Comparison of ENCODE assay signal across 1 fruit fly cellular context in genomic region chr3R:6764848-6765247, dm6.
A peak's percentile ranks its signal among the peaks of the same experiment; 100 is the strongest.
TF ChIP-seq lines count a peak whose summit lies in the region.

No protein-coding gene starts in this region.

TF ChIP-seq in whole organism, embryonic, 481 proteins besides CTCF, POLR2A, EP300 and RAD21 (continued from another document):
- TF ChIP-seq gsb-n (tag; optimal IDR thresholded peaks at IDR 0.05; lab: Kevin White, UChicago) (peak; percentile 12), MESR4 (GFP tag; optimal IDR thresholded peaks at IDR 0.05; lab: Kevin White, UChicago) (no peak), CG9727 (GFP tag; optimal IDR thresholded peaks at IDR 0.05; lab: Kevin White, UChicago) (peak; percentile 27), CG17568 (GFP tag; optimal IDR thresholded peaks at IDR 0.05; lab: Kevin White, UChicago) (no peak), Dp (GFP tag; optimal IDR thresholded peaks at IDR 0.05; lab: Kevin White, UChicago) (no peak), gem (tag; optimal IDR thresholded peaks at IDR 0.05; lab: Kevin White, UChicago) (peak; percentile 16), CG10267 (tag; optimal IDR thresholded peaks at IDR 0.05; lab: Kevin White, UChicago) (no peak), h (optimal IDR thresholded peaks at IDR 0.05; lab: Kevin White, UChicago) (no peak), Side (GFP tag; optimal IDR thresholded peaks at IDR 0.05; lab: Kevin White, UChicago) (no peak), HLH4C (GFP tag; IDR thresholded peaks at IDR 0.05; lab: Robert Waterston, UW; ENCODE audit: partially characterized antibody) (no peak), hb (GFP tag; IDR thresholded peaks at IDR 0.05; lab: Robert Waterston, UW; ENCODE audit: partially characterized antibody) (no peak), eve (GFP tag; optimal IDR thresholded peaks at IDR 0.05; lab: Kevin White, UChicago) (peak in 1 of 2 experiments; percentile 13), bsh (GFP tag; optimal IDR thresholded peaks at IDR 0.05; lab: Kevin White, UChicago) (peak in 1 of 2 experiments; percentile 36), NC2α (GFP tag; optimal IDR thresholded peaks at IDR 0.05; lab: Kevin White, UChicago) (no peak), CG2875 (GFP tag; optimal IDR thresholded peaks at IDR 0.05; lab: Kevin White, UChicago) (peak; percentile 36), YL-1 (GFP tag; optimal IDR thresholded peaks at IDR 0.05; lab: Kevin White, UChicago) (no peak), CG1603 (tag; optimal IDR thresholded peaks at IDR 0.05; lab: Kevin White, UChicago) (peak; percentile 26), CG18599 (GFP tag; optimal IDR thresholded peaks at IDR 0.05; lab: Kevin White, UChicago) (peak; percentile 7), wek (GFP tag; optimal IDR thresholded peaks at IDR 0.05; lab: Kevin White, UChicago) (peak; percentile 50), CG10462 (GFP tag; optimal IDR thresholded peaks at IDR 0.05; lab: Kevin White, UChicago) (no peak), CG1233 (GFP tag; optimal IDR thresholded peaks at IDR 0.05; lab: Kevin White, UChicago) (peak; percentile 61), CG12071 (GFP tag; optimal IDR thresholded peaks at IDR 0.05; lab: Kevin White, UChicago) (peak; percentile 30), CG34224 (GFP tag; IDR thresholded peaks at IDR 0.05; lab: Robert Waterston, UW; ENCODE audit: partially characterized antibody) (no peak), dati (GFP tag; IDR thresholded peaks at IDR 0.05; lab: Robert Waterston, UW) (0 out of 2 replicates have a peak, but pooled peaks have one; percentile 9), Blimp-1 (GFP tag; optimal IDR thresholded peaks at IDR 0.05; lab: Kevin White, UChicago) (peak; percentile 29), CG10654 (GFP tag; optimal IDR thresholded peaks at IDR 0.05; lab: Kevin White, UChicago) (peak; percentile 16), CG2202 (tag; optimal IDR thresholded peaks at IDR 0.05; lab: Kevin White, UChicago) (peak; percentile 40), E2f2 (GFP tag; IDR thresholded peaks at IDR 0.05; lab: Robert Waterston, UW) (no peak), Fer2 (tag; optimal IDR thresholded peaks at IDR 0.05; lab: Kevin White, UChicago) (no peak), ttk (GFP tag; IDR thresholded peaks at IDR 0.05; lab: Robert Waterston, UW) (no peak), phol (tag; optimal IDR thresholded peaks at IDR 0.05; lab: Kevin White, UChicago) (no peak), otp (GFP tag; IDR thresholded peaks at IDR 0.05; lab: Robert Waterston, UW) (0 out of 3 replicates have a peak, but pooled peaks have one; percentile 21), nmo (GFP tag; optimal IDR thresholded peaks at IDR 0.05; lab: Kevin White, UChicago) (no peak), CG4854 (GFP tag; optimal IDR thresholded peaks at IDR 0.05; lab: Kevin White, UChicago) (no peak), PHDP (tag; optimal IDR thresholded peaks at IDR 0.05; lab: Kevin White, UChicago) (peak; percentile 36), CG12299 (tag; optimal IDR thresholded peaks at IDR 0.05; lab: Kevin White, UChicago) (no peak), CG15696 (tag; optimal IDR thresholded peaks at IDR 0.05; lab: Kevin White, UChicago) (peak; percentile 43), CG42726 (GFP tag; IDR thresholded peaks at IDR 0.05; lab: Robert Waterston, UW; ENCODE audit: partially characterized antibody) (no peak), fd64A (GFP tag; optimal IDR thresholded peaks at IDR 0.05; lab: Kevin White, UChicago) (peak; percentile 33), CG14860 (GFP tag; IDR thresholded peaks at IDR 0.05; lab: Robert Waterston, UW; ENCODE audit: partially characterized antibody) (no peak), Sox100B (GFP tag; optimal IDR thresholded peaks at IDR 0.05; lab: Kevin White, UChicago) (peak; percentile 23), Sox102F (GFP tag; optimal IDR thresholded peaks at IDR 0.05; lab: Kevin White, UChicago) (peak; percentile 17), Xrp1 (GFP tag; IDR thresholded peaks at IDR 0.05; lab: Robert Waterston, UW) (peak; percentile 22; the same call in 1 of the 2 replicates), nerfin-1 (tag; optimal IDR thresholded peaks at IDR 0.05; lab: Kevin White, UChicago) (peak; percentile 11), nau (GFP tag; optimal IDR thresholded peaks at IDR 0.05; lab: Kevin White, UChicago) (peak; percentile 2), z (GFP tag; IDR thresholded peaks at IDR 0.05; lab: Robert Waterston, UW) (no peak), CG2712 (tag; optimal IDR thresholded peaks at IDR 0.05; lab: Kevin White, UChicago) (peak; percentile 11), B-H1 (GFP tag; IDR thresholded peaks at IDR 0.05; lab: Robert Waterston, UW) (no peak), crp (GFP tag; optimal IDR thresholded peaks at IDR 0.05; lab: Kevin White, UChicago) (no peak), CG17912 (GFP tag; optimal IDR thresholded peaks at IDR 0.05; lab: Kevin White, UChicago) (no peak), Dbx (GFP tag; IDR thresholded peaks at IDR 0.05; lab: Robert Waterston, UW) (no peak), onecut (GFP tag; IDR thresholded peaks at IDR 0.05; lab: Robert Waterston, UW) (no peak), gcm (GFP tag; optimal IDR thresholded peaks at IDR 0.05; lab: Kevin White, UChicago) (peak; percentile 2), CG9817 (tag; optimal IDR thresholded peaks at IDR 0.05; lab: Kevin White, UChicago) (no peak), unpg (GFP tag; optimal IDR thresholded peaks at IDR 0.05; lab: Kevin White, UChicago) (peak; percentile 10), zfh1 (GFP tag; IDR thresholded peaks at IDR 0.05; lab: Robert Waterston, UW) (0 out of 3 replicates have a peak, but pooled peaks have one; percentile 20), CG33557 (GFP tag; optimal IDR thresholded peaks at IDR 0.05; lab: Kevin White, UChicago) (peak; percentile 42), CG6813 (GFP tag; optimal IDR thresholded peaks at IDR 0.05; lab: Kevin White, UChicago) (peak; percentile 33), CG13296 (GFP tag; optimal IDR thresholded peaks at IDR 0.05; lab: Kevin White, UChicago) (no peak), Fer3 (tag; optimal IDR thresholded peaks at IDR 0.05; lab: Kevin White, UChicago) (peak; percentile 12), ci (GFP tag; IDR thresholded peaks at IDR 0.05; lab: Robert Waterston, UW) (0 out of 3 replicates have a peak, but pooled peaks have one; percentile 42), CG3065 (GFP tag; optimal IDR thresholded peaks at IDR 0.05; lab: Kevin White, UChicago) (no peak), CG14710 (tag; optimal IDR thresholded peaks at IDR 0.05; lab: Kevin White, UChicago) (peak; percentile 22), CG12155 (GFP tag; optimal IDR thresholded peaks at IDR 0.05; lab: Kevin White, UChicago) (no peak), gce (GFP tag; IDR thresholded peaks at IDR 0.05; lab: Robert Waterston, UW) (0 out of 3 replicates have a peak, but pooled peaks have one; percentile 27), B-H2 (GFP tag; optimal IDR thresholded peaks at IDR 0.05; lab: Kevin White, UChicago) (no peak), CG14014 (GFP tag; IDR thresholded peaks at IDR 0.05; lab: Robert Waterston, UW) (peak; percentile 9; the same call in 1 of the 2 replicates), ap (GFP tag; IDR thresholded peaks at IDR 0.05; lab: Robert Waterston, UW) (no peak), CG11398 (GFP tag; optimal IDR thresholded peaks at IDR 0.05; lab: Kevin White, UChicago) (no peak), Asciz (GFP tag; optimal IDR thresholded peaks at IDR 0.05; lab: Kevin White, UChicago) (peak; percentile 27), CG3726 (GFP tag; IDR thresholded peaks at IDR 0.05; lab: Robert Waterston, UW) (no peak), CG2678 (tag; optimal IDR thresholded peaks at IDR 0.05; lab: Kevin White, UChicago) (peak; percentile 12), CG15601 (tag; optimal IDR thresholded peaks at IDR 0.05; lab: Kevin White, UChicago) (peak; percentile 44), CG31441 (GFP tag; IDR thresholded peaks at IDR 0.05; lab: Robert Waterston, UW) (no peak)
